Worm (Caenorhabditis elegans): ENCODE data around the gene F39F10.2.

ce11 chrX:16929560-16930332 is 35.1 kb downstream of the F39F10.2 start:
- TF ChIP-seq zag-1 (tag; optimal IDR thresholded peaks at IDR 0.05): peak; percentile 89
- no peak for TF ChIP-seq elt-3 (tag; optimal IDR thresholded peaks at IDR 0.05)
- peak; percentile 75 for TF ChIP-seq alr-1 (tag; optimal IDR thresholded peaks at IDR 0.05)
